Fruit fly (Drosophila melanogaster) whole organism, embryonic: ENCODE measurements around the gene Ptth.

Experiments used
- Ada2b ChIP-seq: fragments of 200-800 bp; sonication (Bioruptor generic); IDR thresholded peaks from 2 replicates; pipeline ENCODE4 v1.3.6; 2022; ENCODE audit warnings: missing biosample characterization, missing genetic modification characterization
- B-H1 ChIP-seq: fragments of 200-800 bp; sonication (Bioruptor generic); IDR thresholded peaks from 3 replicates; pipeline ENCODE4 v1.3.6; 2022; ENCODE audit warnings: missing biosample characterization, missing genetic modification characterization
- BEAF-32 ChIP-seq: fragments of 200-800 bp; sonication (Bioruptor generic); optimal IDR thresholded peaks from 3 replicates; lab custom pipeline; 2017; ENCODE audit warnings: missing biosample characterization, missing genetic modification characterization, mild to moderate bottlenecking, moderate library complexity, missing genetic modification reagents
- CG10209 ChIP-seq: fragments of 200-800 bp; sonication (Bioruptor generic); optimal IDR thresholded peaks from 3 replicates; lab custom pipeline; 2017; ENCODE audit warnings: missing biosample characterization, mild to moderate bottlenecking, missing genetic modification characterization, missing genetic modification reagents
- CG12299 ChIP-seq: fragments of 200-800 bp; sonication (Bioruptor generic); optimal IDR thresholded peaks from 2 replicates; lab custom pipeline; 2018; ENCODE audit warnings: missing biosample characterization, mild to moderate bottlenecking, missing genetic modification characterization
- CG13287 ChIP-seq: fragments of 200-800 bp; sonication (Bioruptor generic); IDR thresholded peaks from 2 replicates; pipeline ENCODE4 v1.3.6; 2022; ENCODE audit warnings: missing biosample characterization, missing genetic modification characterization; ENCODE audit not compliant: partially characterized antibody
- CG16863 ChIP-seq: fragments of 200-800 bp; sonication (Bioruptor generic); optimal IDR thresholded peaks from 3 replicates; lab custom pipeline; 2016; ENCODE audit warnings: missing biosample characterization, missing genetic modification characterization
- CG17912 ChIP-seq: fragments of 200-800 bp; sonication (Bioruptor generic); optimal IDR thresholded peaks from 2 replicates; lab custom pipeline; 2018; ENCODE audit warnings: missing biosample characterization, mild to moderate bottlenecking, missing genetic modification characterization
- CG1792 ChIP-seq: fragments of 200-800 bp; sonication (Bioruptor generic); optimal IDR thresholded peaks from 2 replicates; lab custom pipeline; 2016; ENCODE audit warnings: missing biosample characterization, missing genetic modification characterization
- CG18011 ChIP-seq: fragments of 200-800 bp; sonication (Bioruptor generic); optimal IDR thresholded peaks from 2 replicates; lab custom pipeline; 2017; ENCODE audit warnings: missing biosample characterization, missing genetic modification characterization, mild to moderate bottlenecking, moderate library complexity, missing genotype
- CG18476 ChIP-seq: fragments of 200-800 bp; sonication (Bioruptor generic); optimal IDR thresholded peaks from 2 replicates; lab custom pipeline; 2016; ENCODE audit warnings: missing biosample characterization, mild to moderate bottlenecking, missing genetic modification characterization
- CG32772 ChIP-seq: fragments of 200-800 bp; sonication (Bioruptor generic); IDR thresholded peaks from 2 replicates; pipeline ENCODE4 v1.3.6; 2022; ENCODE audit warnings: missing biosample characterization, missing genetic modification characterization
- CG4282 ChIP-seq: fragments of 200-800 bp; sonication (Bioruptor generic); optimal IDR thresholded peaks from 2 replicates; lab custom pipeline; 2016; ENCODE audit warnings: missing biosample characterization, missing genetic modification characterization
- CG4707 ChIP-seq: fragments of 200-800 bp; sonication (Bioruptor generic); optimal IDR thresholded peaks from 2 replicates; lab custom pipeline; 2018; ENCODE audit warnings: missing biosample characterization, mild to moderate bottlenecking, missing genetic modification characterization, moderate library complexity
- CG6689 ChIP-seq: fragments of 200-800 bp; sonication (Bioruptor generic); IDR thresholded peaks from 2 replicates; pipeline ENCODE4 v1.3.6; 2022; ENCODE audit warnings: missing biosample characterization, missing genetic modification characterization
- CG8089 ChIP-seq: fragments of 200-800 bp; sonication (Bioruptor generic); optimal IDR thresholded peaks from 3 replicates; lab custom pipeline; 2016; ENCODE audit warnings: missing biosample characterization, missing genetic modification characterization
- CG8359 ChIP-seq: fragments of 200-800 bp; sonication (Bioruptor generic); optimal IDR thresholded peaks from 2 replicates; lab custom pipeline; 2017; ENCODE audit warnings: missing biosample characterization, mild to moderate bottlenecking, missing genetic modification characterization, borderline replicate concordance
- CG8944 ChIP-seq: fragments of 200-800 bp; sonication (Bioruptor generic); optimal IDR thresholded peaks from 3 replicates; lab custom pipeline; 2016; ENCODE audit warnings: missing biosample characterization, missing genetic modification characterization
- CG9609 ChIP-seq: fragments of 200-800 bp; sonication (Bioruptor generic); optimal IDR thresholded peaks from 3 replicates; lab custom pipeline; 2016; ENCODE audit warnings: missing biosample characterization, missing genetic modification characterization
- CHES-1-like ChIP-seq: fragments of 200-800 bp; sonication (Bioruptor generic); optimal IDR thresholded peaks from 2 replicates; lab custom pipeline; 2016; ENCODE audit warnings: missing biosample characterization, missing genetic modification characterization
- CoRest ChIP-seq: fragments of 200-800 bp; sonication (Bioruptor generic); optimal IDR thresholded peaks from 3 replicates; lab custom pipeline; 2018; ENCODE audit warnings: missing biosample characterization, mild to moderate bottlenecking, missing genetic modification characterization, moderate library complexity
- ERR ChIP-seq: fragments of 200-800 bp; sonication (Bioruptor generic); optimal IDR thresholded peaks from 2 replicates; lab custom pipeline; 2016; ENCODE audit warnings: missing biosample characterization, missing genetic modification characterization
- Eip74EF ChIP-seq, 2 experiments: fragments of 200-800 bp in 1 of 2; fragments of >200 bp in 1 of 2; sonication (Bioruptor generic) in 1 of 2; optimal IDR thresholded peaks; 2 replicates each; lab custom pipeline; 2017 to 2019; ENCODE audit warnings: missing biosample characterization in 2 of 2, missing genetic modification characterization in 2 of 2, mild to moderate bottlenecking in 1 of 2, moderate library complexity in 1 of 2
- Fer2 ChIP-seq: fragments of 200-800 bp; sonication (Bioruptor generic); optimal IDR thresholded peaks from 2 replicates; lab custom pipeline; 2018; ENCODE audit warnings: missing biosample characterization, mild to moderate bottlenecking, missing genetic modification characterization, moderate library complexity
- HHEX ChIP-seq: fragments of 200-800 bp; sonication (Bioruptor generic); optimal IDR thresholded peaks from 3 replicates; lab custom pipeline; 2017; ENCODE audit warnings: missing biosample characterization, mild to moderate bottlenecking, missing genetic modification characterization, missing genetic modification reagents
- Hand ChIP-seq: fragments of 200-800 bp; sonication (Bioruptor generic); optimal IDR thresholded peaks from 2 replicates; lab custom pipeline; 2017; ENCODE audit warnings: mild to moderate bottlenecking, missing biosample characterization, missing genetic modification reagents, missing genetic modification characterization
- Hey ChIP-seq: fragments of 200-800 bp; sonication (Bioruptor generic); optimal IDR thresholded peaks from 3 replicates; lab custom pipeline; 2018; ENCODE audit warnings: missing biosample characterization, mild to moderate bottlenecking, missing genetic modification characterization
- MTF-1 ChIP-seq: fragments of 200-800 bp; sonication (Bioruptor generic); optimal IDR thresholded peaks from 2 replicates; lab custom pipeline; 2018; ENCODE audit warnings: missing biosample characterization, mild to moderate bottlenecking, missing genetic modification characterization, borderline replicate concordance
- Max ChIP-seq: fragments of 200-800 bp; sonication (Bioruptor generic); optimal IDR thresholded peaks from 2 replicates; lab custom pipeline; 2016; ENCODE audit warnings: missing biosample characterization, mild to moderate bottlenecking, missing genetic modification characterization
- Optix ChIP-seq: fragments of 200-800 bp; sonication (Bioruptor generic); IDR thresholded peaks from 3 replicates; pipeline ENCODE4 v1.3.6; 2022; ENCODE audit warnings: missing biosample characterization, missing genetic modification characterization
- Ravus ChIP-seq: fragments of 200-800 bp; sonication (Bioruptor generic); IDR thresholded peaks from 2 replicates; pipeline ENCODE4 v1.3.6; 2022; ENCODE audit warnings: missing biosample characterization, missing genetic modification characterization
- Side ChIP-seq: fragments of 200-800 bp; sonication (Bioruptor generic); optimal IDR thresholded peaks from 2 replicates; lab custom pipeline; 2016; ENCODE audit warnings: missing biosample characterization, missing genetic modification characterization
- Stat92E ChIP-seq, 3 experiments: fragments of >200 bp in 2 of 3; fragments of 200-800 bp in 1 of 3; sonication (Bioruptor generic) in 1 of 3; optimal IDR thresholded peaks; 2 replicates each; lab custom pipeline; 2017 to 2019; ENCODE audit warnings: missing biosample characterization in 3 of 3, missing genetic modification characterization in 3 of 3, mild to moderate bottlenecking in 1 of 3, moderate library complexity in 1 of 3
- Xrp1 ChIP-seq: fragments of 200-800 bp; sonication (Bioruptor generic); IDR thresholded peaks from 2 replicates; pipeline ENCODE4 v1.3.6; 2022; ENCODE audit warnings: missing biosample characterization, missing genetic modification characterization
- cad ChIP-seq: fragments of >200 bp; optimal IDR thresholded peaks from 2 replicates; lab custom pipeline; 2017; ENCODE audit warnings: missing biosample characterization, missing genetic modification characterization
- cato ChIP-seq: fragments of 200-800 bp; sonication (Bioruptor generic); optimal IDR thresholded peaks from 2 replicates; lab custom pipeline; 2016; ENCODE audit warnings: missing biosample characterization, missing genetic modification characterization, borderline replicate concordance
- cg ChIP-seq: fragments of 200-800 bp; sonication (Bioruptor generic); optimal IDR thresholded peaks from 3 replicates; lab custom pipeline; 2019; ENCODE audit warnings: missing biosample characterization, mild to moderate bottlenecking, missing genetic modification characterization, moderate library complexity
- ci ChIP-seq: fragments of 200-800 bp; sonication (Bioruptor generic); IDR thresholded peaks from 3 replicates; pipeline ENCODE4 v1.3.6; 2022; ENCODE audit warnings: missing biosample characterization, missing genetic modification characterization
- crp ChIP-seq, 2 experiments: fragments of 200-800 bp; sonication (Bioruptor generic); optimal IDR thresholded peaks; 2 replicates in 1 of 2; 3 replicates in 1 of 2; lab custom pipeline; 2017; ENCODE audit warnings: missing biosample characterization in 2 of 2, missing genetic modification characterization in 2 of 2, mild to moderate bottlenecking in 1 of 2, moderate library complexity in 1 of 2
- dysf ChIP-seq: fragments of 200-800 bp; sonication (Bioruptor generic); IDR thresholded peaks from 3 replicates; pipeline ENCODE4 v1.3.6; 2022; ENCODE audit warnings: missing biosample characterization, missing genetic modification characterization
- esg ChIP-seq: fragments of 200-800 bp; sonication (Bioruptor generic); conservative IDR thresholded peaks from 2 replicates; pipeline ENCODE4 v1.3.6; 2022; ENCODE audit warnings: missing biosample characterization, missing genetic modification characterization
- exex ChIP-seq: fragments of 200-800 bp; sonication (Bioruptor generic); optimal IDR thresholded peaks from 4 replicates; lab custom pipeline; 2018; ENCODE audit warnings: missing biosample characterization, mild to moderate bottlenecking, missing genetic modification characterization, moderate library complexity
- gt ChIP-seq: fragments of 200-800 bp; sonication (Bioruptor generic); IDR thresholded peaks from 2 replicates; pipeline ENCODE4 v1.3.6; 2022; ENCODE audit warnings: missing biosample characterization, missing genetic modification characterization
- lilli ChIP-seq: fragments of 200-800 bp; sonication (Bioruptor generic); optimal IDR thresholded peaks from 3 replicates; lab custom pipeline; 2016; ENCODE audit warnings: missing biosample characterization, missing genetic modification characterization
- luna ChIP-seq: fragments of 200-800 bp; sonication (Bioruptor generic); optimal IDR thresholded peaks from 2 replicates; lab custom pipeline; 2016; ENCODE audit warnings: missing biosample characterization, missing genetic modification characterization
- mam ChIP-seq: fragments of 200-800 bp; sonication (Bioruptor generic); optimal IDR thresholded peaks from 3 replicates; lab custom pipeline; 2016; ENCODE audit warnings: missing biosample characterization, missing genetic modification characterization
- nmo ChIP-seq: fragments of 200-800 bp; sonication (Bioruptor generic); optimal IDR thresholded peaks from 2 replicates; lab custom pipeline; 2018; ENCODE audit warnings: missing biosample characterization, mild to moderate bottlenecking, missing genetic modification characterization, moderate library complexity
- otp ChIP-seq: fragments of 200-800 bp; sonication (Bioruptor generic); IDR thresholded peaks from 3 replicates; pipeline ENCODE4, ENCODE4 v1.3.6; 2022; ENCODE audit warnings: missing biosample characterization, missing genetic modification characterization
- pho ChIP-seq: fragments of 200-800 bp; sonication (Bioruptor generic); optimal IDR thresholded peaks from 2 replicates; lab custom pipeline; 2016; ENCODE audit warnings: missing biosample characterization, missing genetic modification characterization
- repo ChIP-seq: fragments of 200-800 bp; sonication (Bioruptor generic); optimal IDR thresholded peaks from 2 replicates; lab custom pipeline; 2016; ENCODE audit warnings: missing biosample characterization, missing genetic modification characterization

Ptth gene

DNA sequence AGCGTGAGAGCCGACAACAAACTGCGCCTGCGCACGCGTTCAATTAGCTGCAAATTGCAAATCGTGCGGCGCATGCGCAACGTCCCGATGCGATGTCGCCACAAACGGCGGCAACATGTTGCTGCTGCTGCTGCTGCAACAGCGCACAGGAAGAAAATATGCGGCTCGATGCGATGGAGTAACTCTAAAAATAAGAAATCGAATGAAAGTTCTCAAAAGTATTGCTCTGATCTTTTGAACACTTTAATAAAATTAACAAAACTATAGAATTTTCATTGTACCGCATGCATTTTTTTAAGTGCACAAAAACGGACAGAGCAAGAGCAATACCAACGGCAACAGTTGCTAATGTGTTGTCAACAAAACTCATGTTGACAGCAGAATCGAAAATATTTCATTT lies 29.5 kb upstream of the Ptth start (continued):
- TF ChIP-seq CG1792 (GFP tag; lab: Kevin White, UChicago) (no peak), esg (GFP tag; lab: Robert Waterston, UW) (0 out of 2 replicates have a peak, but pooled peaks have one; percentile 13), CG10209 (GFP tag; lab: Kevin White, UChicago) (no peak), CG13287 (GFP tag; lab: Robert Waterston, UW) (no peak), CG4282 (no peak), Optix (GFP tag; lab: Robert Waterston, UW) (peak; percentile 56; the same call in 1 of the 3 replicates), Fer2 (no peak), otp (peak; percentile 65), Eip74EF (GFP tag; optimal IDR thresholded peaks at IDR 0.05; lab: Kevin White, UChicago) (no peak), exex (tag; lab: Kevin White, UChicago) (no peak), lilli (GFP tag; lab: Kevin White, UChicago) (no peak), CG32772 (peak; percentile 29; the same call in 1 of the 2 replicates), CG6689 (GFP tag; lab: Robert Waterston, UW) (peak; percentile 42; the same call in 1 of the 2 replicates), BEAF-32 (no peak), CG18011 (GFP tag; lab: Kevin White, UChicago) (no peak), Ravus (GFP tag; lab: Robert Waterston, UW) (no peak), cad (GFP tag; lab: Kevin White, UChicago) (no peak), crp (GFP tag; optimal IDR thresholded peaks at IDR 0.05; lab: Kevin White, UChicago) (no peak), cato (GFP tag; lab: Kevin White, UChicago) (peak; percentile 16), CG8944 (no peak), Side (no peak), Ada2b (GFP tag; lab: Robert Waterston, UW) (no peak), ci (GFP tag; lab: Robert Waterston, UW) (peak; percentile 68; the same call in 2 of the 3 replicates), CG8089 (GFP tag; lab: Kevin White, UChicago) (no peak), CG4707 (no peak), CoRest (tag; lab: Kevin White, UChicago) (no peak), CG8359 (no peak), pho (no peak), dysf (GFP tag; lab: Robert Waterston, UW) (no peak), B-H1 (no peak), nmo (GFP tag; lab: Kevin White, UChicago) (peak; percentile 22), mam (no peak), CG17912 (no peak), CG12299 (tag; lab: Kevin White, UChicago) (no peak), repo (no peak), CG16863 (no peak), Xrp1 (GFP tag; lab: Robert Waterston, UW) (peak; percentile 84), CHES-1-like (GFP tag; lab: Kevin White, UChicago) (peak; percentile 15), luna (GFP tag; lab: Kevin White, UChicago) (no peak), cg (no peak), HHEX (GFP tag; lab: Kevin White, UChicago) (no peak), CG9609 (GFP tag; lab: Kevin White, UChicago) (peak; percentile 14), Max (GFP tag; lab: Kevin White, UChicago) (no peak), CG18476 (GFP tag; lab: Kevin White, UChicago) (no peak), MTF-1 (GFP tag; lab: Kevin White, UChicago) (no peak), Hey (tag; lab: Kevin White, UChicago) (no peak), gt (GFP tag; lab: Robert Waterston, UW) (no peak), Hand (GFP tag; lab: Kevin White, UChicago) (no peak), ERR (no peak), Stat92E (GFP tag; optimal IDR thresholded peaks at IDR 0.05; lab: Kevin White, UChicago) (no peak)
